Fruit fly (Drosophila melanogaster): Measurements from ENCODE around the gene CG15022.

CG15022 gene

DNA sequence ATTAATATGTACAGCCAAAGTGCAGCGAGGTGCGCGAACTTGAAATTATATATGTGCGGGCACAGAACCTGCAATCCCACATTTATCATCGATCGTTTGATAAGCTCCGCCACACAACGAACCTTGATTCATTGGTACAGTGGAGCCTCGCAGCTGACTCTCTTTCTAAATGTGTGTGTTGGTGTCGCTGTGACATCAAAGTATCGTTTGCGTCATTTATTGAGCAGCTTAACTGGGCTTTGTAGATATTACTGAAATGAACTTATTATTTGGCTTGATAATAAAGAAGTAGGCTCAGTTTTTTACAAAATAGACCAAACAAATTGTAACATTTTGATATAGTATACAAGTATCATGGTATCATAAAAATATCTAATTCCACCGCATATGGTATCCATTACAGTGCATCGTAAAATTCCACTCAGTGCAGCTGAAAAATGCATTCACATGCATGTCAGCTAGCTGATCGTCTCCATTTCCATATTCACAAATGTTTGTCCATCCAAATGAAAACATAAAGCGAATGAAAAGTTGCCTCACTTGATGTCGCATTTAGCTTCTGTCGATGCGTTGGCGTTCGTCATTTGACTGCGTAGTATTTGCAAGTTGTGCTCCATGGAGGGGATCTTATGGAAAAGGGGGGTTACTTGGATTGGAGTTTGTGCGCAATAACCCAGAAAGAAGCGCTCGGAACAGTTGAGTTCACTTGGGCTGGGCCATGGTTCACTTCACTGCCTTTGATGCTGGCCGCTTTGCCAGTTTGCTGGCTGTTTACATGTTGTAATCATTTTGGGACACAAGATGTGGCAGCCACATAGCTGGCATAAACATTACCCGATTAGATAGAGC is 48.9 kb downstream of the CG15022 start (continued):
- TF ChIP-seq sens-2 (GFP tag; IDR thresholded peaks at IDR 0.05), result no peak
- no peak for TF ChIP-seq Dll (GFP tag; IDR thresholded peaks at IDR 0.05; ENCODE audit: partially characterized antibody)
- TF ChIP-seq H2.0 (GFP tag; IDR thresholded peaks at IDR 0.05), result 0 out of 2 replicates have a peak, but pooled peaks have one; percentile 10

- TF ChIP-seq abd-A (tag; optimal IDR thresholded peaks at IDR 0.05), result peak; percentile 63
- TF ChIP-seq Sox100B (GFP tag; optimal IDR thresholded peaks at IDR 0.05), result no peak
- TF ChIP-seq Drgx (GFP tag; IDR thresholded peaks at IDR 0.05), result no peak
- TF ChIP-seq CG17612 (GFP tag; IDR thresholded peaks at IDR 0.05), result peak; percentile 99
- no peak for TF ChIP-seq Asciz (GFP tag; optimal IDR thresholded peaks at IDR 0.05)
- peak; percentile 98 for TF ChIP-seq CG8290 (GFP tag; optimal IDR thresholded peaks at IDR 0.05)
- peak; percentile 48 to 96 for TF ChIP-seq CG8290 (tag; optimal IDR thresholded peaks at IDR 0.05)
- no peak for TF ChIP-seq HmgZ (tag; optimal IDR thresholded peaks at IDR 0.05)
- peak; percentile 55 to 69 for TF ChIP-seq Trl (optimal IDR thresholded peaks at IDR 0.05)
- TF ChIP-seq Trl (GFP tag; optimal IDR thresholded peaks at IDR 0.05), result no peak
- peak; percentile 36 for TF ChIP-seq onecut (GFP tag; IDR thresholded peaks at IDR 0.05)
- no peak for TF ChIP-seq az2 (GFP tag; optimal IDR thresholded peaks at IDR 0.05)
- TF ChIP-seq twi (tag; optimal IDR thresholded peaks at IDR 0.05), result no peak
- TF ChIP-seq ewg (GFP tag; optimal IDR thresholded peaks at IDR 0.05), result peak; percentile 63
- TF ChIP-seq otp (GFP tag; IDR thresholded peaks at IDR 0.05), result no peak
- TF ChIP-seq eve (GFP tag; optimal IDR thresholded peaks at IDR 0.05), result peak in 1 of 2 experiments; percentile 26
- no peak for TF ChIP-seq Dll (GFP tag; IDR thresholded peaks at IDR 0.05; ENCODE audit: partially characterized antibody)
- TF ChIP-seq Hand (GFP tag; optimal IDR thresholded peaks at IDR 0.05), result peak; percentile 1
- TF ChIP-seq CG6254 (GFP tag; optimal IDR thresholded peaks at IDR 0.05), result peak; percentile 24
- TF ChIP-seq TFAM (GFP tag; optimal IDR thresholded peaks at IDR 0.05), result no peak
- peak; percentile 40 for TF ChIP-seq zen (tag; optimal IDR thresholded peaks at IDR 0.05)
- TF ChIP-seq chinmo (GFP tag; IDR thresholded peaks at IDR 0.05; ENCODE audit: partially characterized antibody), result peak; percentile 48; the same call in 1 of the 4 replicates
These were observed 50.1 kb downstream of the CG15022 start for dm6 chr3L:4409898-4410629.
